Worm (Caenorhabditis elegans) whole organism, L3 larva: ENCODE measurements around the gene C09G4.4.

Experiments
- ceh-82 ChIP-seq: fragments of 150-350 bp; optimal IDR thresholded peaks from 2 replicates; lab custom pipeline; 2014; ENCODE audit warnings: missing biosample characterization, missing genetic modification characterization
- ceh-9 ChIP-seq: sonication (generic microtip); optimal IDR thresholded peaks from 2 replicates; lab custom pipeline; 2018; ENCODE audit warnings: missing biosample characterization, missing genetic modification characterization
- elt-2 ChIP-seq: sonication (generic microtip); optimal IDR thresholded peaks from 2 replicates; lab custom pipeline; 2016; ENCODE audit warnings: missing genetic modification reagents, mild to moderate bottlenecking, missing genetic modification characterization, missing compliant biosample characterization
- fkh-10 ChIP-seq: sonication (generic microtip); optimal IDR thresholded peaks from 2 replicates; lab custom pipeline; 2017; ENCODE audit warnings: missing biosample characterization, missing genetic modification reagents, missing genetic modification characterization
- pqm-1 ChIP-seq: fragments of 150-350 bp; optimal IDR thresholded peaks from 2 replicates; lab custom pipeline; 2017; ENCODE audit warnings: missing biosample characterization, missing genetic modification characterization, inconsistent platforms
- zag-1 ChIP-seq: fragments of 150-350 bp; optimal IDR thresholded peaks from 2 replicates; lab custom pipeline; 2014; ENCODE audit warnings: missing biosample characterization, missing genetic modification characterization
- ztf-11 ChIP-seq: fragments of 150-350 bp; optimal IDR thresholded peaks from 2 replicates; lab custom pipeline; 2014; ENCODE audit warnings: missing biosample characterization, missing genetic modification characterization

DNA sequence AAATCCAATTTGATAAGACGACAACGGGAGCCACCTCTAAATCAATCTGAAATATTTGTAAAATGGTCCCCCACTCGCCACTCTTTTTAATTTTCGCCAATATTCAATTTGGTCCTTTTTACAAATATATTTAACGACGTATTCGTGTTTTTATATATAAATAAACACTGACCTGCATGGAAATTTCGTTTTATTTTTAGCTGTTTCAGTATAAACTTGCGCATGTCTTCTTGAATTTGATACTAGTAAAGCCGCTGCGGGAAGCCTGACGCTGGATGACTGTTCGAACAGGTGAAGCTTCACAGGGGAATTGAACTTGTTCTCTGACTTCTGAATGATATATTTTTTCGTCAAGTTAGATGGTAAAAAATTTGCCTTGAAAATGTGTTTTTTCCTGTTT lies 1.8 kb downstream of the C09G4.4 start:
- no peak for TF ChIP-seq fkh-10 (GFP tag; lab: Kevin White, UChicago)
- no peak for TF ChIP-seq elt-2 (tag; lab: Kevin White, UChicago)
- no peak for TF ChIP-seq ceh-9 (tag; lab: Kevin White, UChicago)
- no peak for TF ChIP-seq ceh-82 (tag; lab: Kevin White, UChicago)
- TF ChIP-seq zag-1: no peak
- TF ChIP-seq pqm-1 (tag; lab: Kevin White, UChicago): no peak
- no peak for TF ChIP-seq ztf-11 (tag; lab: Kevin White, UChicago)
